Fruit fly (Drosophila melanogaster) whole organism, pupa: ENCODE results near the gene aralar1.

Source experiments
- CG10348 ChIP-seq: fragments of 200-800 bp; sonication (Bioruptor generic); IDR thresholded peaks from 2 replicates; pipeline ENCODE4 v1.3.6; 2022; ENCODE audit warnings: missing biosample characterization, missing genetic modification characterization
- CG12605 ChIP-seq: fragments of 200-800 bp; sonication (Bioruptor generic); IDR thresholded peaks from 2 replicates; pipeline ENCODE4 v1.3.6; 2022; ENCODE audit warnings: missing biosample characterization, missing genetic modification characterization
- CG13204 ChIP-seq: fragments of 200-800 bp; sonication (Bioruptor generic); optimal IDR thresholded peaks from 2 replicates; lab custom pipeline; 2018; ENCODE audit warnings: missing biosample characterization, mild to moderate bottlenecking, missing genetic modification characterization, moderate library complexity
- CG14655 ChIP-seq: fragments of 200-800 bp; sonication (Bioruptor generic); optimal IDR thresholded peaks from 3 replicates; lab custom pipeline; 2017; ENCODE audit warnings: mild to moderate bottlenecking, missing biosample characterization, missing genetic modification reagents, missing genetic modification characterization
- CG15710 ChIP-seq: fragments of 200-800 bp; sonication (Bioruptor generic); optimal IDR thresholded peaks from 2 replicates; lab custom pipeline; 2018; ENCODE audit warnings: missing biosample characterization, mild to moderate bottlenecking, missing genetic modification characterization, moderate library complexity
- CG17806 ChIP-seq: fragments of 200-800 bp; sonication (Bioruptor generic); optimal IDR thresholded peaks from 2 replicates; lab custom pipeline; 2018; ENCODE audit warnings: missing biosample characterization, mild to moderate bottlenecking, missing genetic modification characterization, moderate library complexity
- CG32121 ChIP-seq: fragments of 200-800 bp; sonication (Bioruptor generic); IDR thresholded peaks from 2 replicates; pipeline ENCODE4 v1.3.6; 2022; ENCODE audit warnings: missing biosample characterization, missing genetic modification characterization
- CG34367 ChIP-seq: fragments of 200-800 bp; sonication (Bioruptor generic); optimal IDR thresholded peaks from 2 replicates; lab custom pipeline; 2018; ENCODE audit warnings: missing biosample characterization, mild to moderate bottlenecking, missing genetic modification characterization
- CG4496 ChIP-seq: fragments of 200-800 bp; sonication (Bioruptor generic); IDR thresholded peaks from 3 replicates; pipeline ENCODE4 v1.3.6; 2022; ENCODE audit warnings: missing biosample characterization, missing genetic modification characterization
- CG8159 ChIP-seq: fragments of 200-800 bp; sonication (Bioruptor generic); optimal IDR thresholded peaks from 3 replicates; lab custom pipeline; 2018; ENCODE audit warnings: missing biosample characterization, mild to moderate bottlenecking, missing genetic modification characterization, moderate library complexity
- CG8301 ChIP-seq: fragments of 200-800 bp; sonication (Bioruptor generic); optimal IDR thresholded peaks from 2 replicates; lab custom pipeline; 2018; ENCODE audit warnings: missing biosample characterization, mild to moderate bottlenecking, missing genetic modification characterization
- CG9948 ChIP-seq: fragments of 200-800 bp; sonication (Bioruptor generic); optimal IDR thresholded peaks from 2 replicates; lab custom pipeline; 2018; ENCODE audit warnings: missing biosample characterization, mild to moderate bottlenecking, missing genetic modification characterization, moderate library complexity
- D1 ChIP-seq: fragments of 200-800 bp; sonication (Bioruptor generic); optimal IDR thresholded peaks from 2 replicates; lab custom pipeline; 2018; ENCODE audit warnings: missing biosample characterization, mild to moderate bottlenecking, missing genetic modification characterization, moderate library complexity
- EcR ChIP-seq: fragments of 200-800 bp; sonication (Bioruptor generic); optimal IDR thresholded peaks from 3 replicates; lab custom pipeline; 2019; ENCODE audit warnings: missing biosample characterization, missing genetic modification characterization, mild to moderate bottlenecking, moderate library complexity, missing genetic modification reagents
- Ets98B ChIP-seq: fragments of 200-800 bp; sonication (Bioruptor generic); IDR thresholded peaks from 2 replicates; pipeline ENCODE4 v1.3.6; 2022; ENCODE audit warnings: missing biosample characterization, missing genetic modification characterization
- Pif1A ChIP-seq: fragments of 200-800 bp; sonication (Bioruptor generic); optimal IDR thresholded peaks from 3 replicates; lab custom pipeline; 2016; ENCODE audit warnings: missing biosample characterization, missing genetic modification characterization
- Pif1B ChIP-seq: fragments of 200-800 bp; sonication (Bioruptor generic); optimal IDR thresholded peaks from 3 replicates; lab custom pipeline; 2016; ENCODE audit warnings: missing biosample characterization, missing genetic modification characterization
- Snoo ChIP-seq: fragments of 200-800 bp; sonication (Bioruptor generic); optimal IDR thresholded peaks from 3 replicates; lab custom pipeline; 2017; ENCODE audit warnings: missing biosample characterization, mild to moderate bottlenecking, missing genetic modification characterization, inconsistent platforms
- fd96Ca ChIP-seq: fragments of 200-800 bp; sonication (Bioruptor generic); IDR thresholded peaks from 3 replicates; pipeline ENCODE4 v1.3.6; 2022; ENCODE audit warnings: missing biosample characterization, missing genetic modification characterization
- gl ChIP-seq: fragments of 200-800 bp; sonication (Bioruptor generic); optimal IDR thresholded peaks from 2 replicates; lab custom pipeline; 2018; ENCODE audit warnings: missing biosample characterization, mild to moderate bottlenecking, missing genetic modification characterization
- rn ChIP-seq: fragments of 200-800 bp; sonication (Bioruptor generic); IDR thresholded peaks from 2 replicates; pipeline ENCODE4 v1.3.6; 2022; ENCODE audit warnings: missing biosample characterization, missing genetic modification characterization

The aralar1 gene

DNA sequence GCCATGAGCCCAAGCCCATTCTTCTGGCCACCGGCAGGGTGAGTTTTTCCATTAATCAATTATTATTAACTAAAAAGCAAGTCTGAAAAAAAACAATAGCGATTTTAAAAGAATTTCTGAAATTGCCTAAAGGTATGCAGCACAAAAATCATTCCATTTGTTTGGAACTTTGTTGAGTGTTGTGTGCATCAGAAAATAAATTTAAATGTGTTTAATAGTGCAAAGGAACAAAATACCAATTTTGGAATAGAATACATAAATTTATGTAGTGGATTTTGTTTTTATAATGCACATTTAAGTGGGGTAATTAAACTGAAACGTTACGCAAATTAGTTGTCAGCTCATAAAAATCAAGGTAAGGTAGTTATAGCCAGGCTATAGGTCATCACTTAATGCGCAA, 8.6 kb upstream of the aralar1 start:
- TF ChIP-seq CG34367 (tag; lab: Kevin White, UChicago) (no peak), CG10348 (GFP tag; lab: Robert Waterston, UW) (no peak), Ets98B (GFP tag; lab: Robert Waterston, UW) (no peak), fd96Ca (GFP tag; lab: Robert Waterston, UW) (no peak), CG32121 (GFP tag; lab: Robert Waterston, UW) (no peak), CG4496 (GFP tag; lab: Robert Waterston, UW) (no peak), CG8159 (no peak), CG17806 (tag; lab: Kevin White, UChicago) (no peak), EcR (no peak), CG15710 (tag; lab: Kevin White, UChicago) (no peak)
- TF ChIP-seq, all 21 proteins: peak for 0

DNA sequence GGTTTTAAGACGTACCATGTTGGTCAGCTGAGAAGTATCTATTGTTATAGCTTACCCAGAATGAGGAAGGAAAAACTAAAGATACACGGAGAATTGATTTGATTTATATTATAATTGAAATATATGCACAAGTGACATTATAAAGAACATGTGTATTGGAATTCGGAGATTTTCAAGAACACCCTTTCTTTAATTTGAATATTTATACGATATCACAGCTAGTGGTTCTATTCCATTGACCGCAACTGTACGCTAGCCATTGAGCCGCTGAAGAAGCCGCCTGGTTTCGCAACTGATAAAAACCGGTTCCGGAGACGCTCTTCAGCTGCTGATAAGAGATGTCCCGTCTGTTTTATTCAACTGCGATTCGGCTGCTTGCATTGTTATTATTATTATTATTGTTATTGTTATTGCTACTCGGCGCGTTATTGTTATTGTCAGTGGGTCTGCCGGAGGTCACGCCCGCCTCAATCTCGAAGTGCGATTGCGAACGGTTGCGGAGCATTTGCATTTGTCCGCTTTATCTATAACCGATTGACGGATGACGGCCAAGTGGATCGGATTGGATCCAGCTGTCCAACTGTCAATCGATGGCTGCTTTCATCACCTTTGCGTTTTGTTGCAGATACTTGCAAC, 6.1 kb upstream of the aralar1 start:
- TF ChIP-seq CG9948 (tag; lab: Kevin White, UChicago) (peak; percentile 55), gl (tag; lab: Kevin White, UChicago) (no peak), CG15710 (tag; lab: Kevin White, UChicago) (peak; percentile 67), CG34367 (tag; lab: Kevin White, UChicago) (peak; percentile 58), fd96Ca (GFP tag; lab: Robert Waterston, UW) (no peak), Snoo (tag; lab: Kevin White, UChicago) (peak; percentile 36), CG17806 (tag; lab: Kevin White, UChicago) (peak; percentile 58), CG14655 (GFP tag; lab: Kevin White, UChicago) (no peak), D1 (tag; lab: Kevin White, UChicago) (no peak), CG4496 (GFP tag; lab: Robert Waterston, UW) (peak; percentile 41; the same call in 2 of the 3 replicates), CG8301 (tag; lab: Kevin White, UChicago) (peak; percentile 63), Ets98B (GFP tag; lab: Robert Waterston, UW) (peak; percentile 56; the same call in 1 of the 2 replicates), EcR (peak; percentile 58), rn (GFP tag; lab: Robert Waterston, UW) (no peak), Pif1A (no peak), CG12605 (GFP tag; lab: Robert Waterston, UW) (peak; percentile 65), CG32121 (GFP tag; lab: Robert Waterston, UW) (peak; percentile 63), CG8159 (peak; percentile 66), Pif1B (GFP tag; lab: Kevin White, UChicago) (peak; percentile 48), CG10348 (GFP tag; lab: Robert Waterston, UW) (no peak), CG13204 (peak; percentile 59)

DNA sequence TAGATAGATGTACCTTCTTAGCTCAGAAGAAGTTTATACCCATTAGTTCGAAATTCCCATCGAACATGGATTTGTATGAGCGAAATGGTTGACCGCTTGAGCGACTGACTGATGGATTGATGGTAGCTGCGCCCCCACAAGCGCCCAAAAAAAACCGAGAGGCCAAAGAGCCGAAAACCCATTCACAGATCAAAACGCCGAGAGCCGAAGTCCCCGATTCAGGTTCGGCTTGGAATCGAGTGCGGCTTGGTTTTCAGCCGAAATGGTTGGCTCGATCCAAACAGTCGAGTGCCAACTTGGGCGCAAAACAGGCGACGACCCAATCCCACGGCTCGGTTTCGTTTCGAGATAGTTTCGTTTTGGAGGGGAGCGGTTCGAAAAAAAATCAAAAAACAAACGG, 4.5 kb upstream of the aralar1 start:
- TF ChIP-seq Snoo (tag; lab: Kevin White, UChicago), result no peak
- TF ChIP-seq CG32121 (GFP tag; lab: Robert Waterston, UW), result 0 out of 2 replicates have a peak, but pooled peaks have one; percentile 41
- TF ChIP-seq Pif1B (GFP tag; lab: Kevin White, UChicago), result no peak
- 0 out of 3 replicates have a peak, but pooled peaks have one; percentile 13 for TF ChIP-seq CG4496 (GFP tag; lab: Robert Waterston, UW)
- TF ChIP-seq gl (tag; lab: Kevin White, UChicago), result no peak
- TF ChIP-seq, all 21 proteins: peak for 2

DNA sequence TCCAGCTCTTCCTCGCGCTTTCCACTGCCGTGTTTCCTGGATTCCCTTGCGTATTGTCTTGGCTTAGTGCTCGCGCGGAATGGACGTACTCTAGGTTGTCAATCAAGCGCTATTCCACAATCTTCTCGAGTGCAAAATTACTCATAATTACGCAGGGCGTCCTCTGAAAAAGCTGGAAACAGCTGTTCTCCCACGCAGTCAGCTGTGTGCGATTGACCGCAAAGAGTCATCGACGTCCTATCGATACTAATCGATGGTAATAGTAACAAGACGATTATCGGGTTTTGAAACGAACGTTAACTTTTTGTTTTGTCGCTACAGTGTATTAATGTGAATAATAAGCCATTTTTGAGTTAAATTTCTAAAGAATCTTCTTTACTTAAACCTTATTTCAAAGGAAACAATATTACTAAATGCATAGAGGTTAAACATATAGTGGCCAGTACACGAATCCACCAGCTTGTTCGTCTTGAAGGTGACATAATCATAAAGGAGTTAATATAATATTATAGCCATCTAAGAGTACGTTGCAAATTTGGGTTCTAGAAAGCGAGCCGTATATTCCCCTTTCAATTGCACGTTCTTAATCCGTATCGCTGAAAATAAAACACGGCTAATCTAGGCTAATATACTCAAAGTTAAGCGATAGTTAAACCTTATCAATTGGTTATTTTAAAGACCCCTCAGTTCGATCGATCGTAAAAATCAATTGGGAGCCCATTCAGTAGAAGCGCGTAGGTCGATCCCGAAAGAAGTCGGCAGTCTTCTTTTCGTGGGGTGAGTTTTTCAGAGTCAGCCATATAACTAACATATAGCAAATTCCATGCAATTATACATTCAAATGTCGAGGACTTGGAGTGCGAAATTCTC, 3.6 kb upstream of the aralar1 start, which contains the start of the genes CG2224 and CDase:
Gene CG2224 (minus strand): TSS at position 235 of the 870 bp plus-strand sequence.
Gene CDase (plus strand): TSS at position 456 of the 870 bp plus-strand sequence.
- TF ChIP-seq Snoo (tag; lab: Kevin White, UChicago), result no peak
- TF ChIP-seq, all 21 proteins: peak for 0

DNA sequence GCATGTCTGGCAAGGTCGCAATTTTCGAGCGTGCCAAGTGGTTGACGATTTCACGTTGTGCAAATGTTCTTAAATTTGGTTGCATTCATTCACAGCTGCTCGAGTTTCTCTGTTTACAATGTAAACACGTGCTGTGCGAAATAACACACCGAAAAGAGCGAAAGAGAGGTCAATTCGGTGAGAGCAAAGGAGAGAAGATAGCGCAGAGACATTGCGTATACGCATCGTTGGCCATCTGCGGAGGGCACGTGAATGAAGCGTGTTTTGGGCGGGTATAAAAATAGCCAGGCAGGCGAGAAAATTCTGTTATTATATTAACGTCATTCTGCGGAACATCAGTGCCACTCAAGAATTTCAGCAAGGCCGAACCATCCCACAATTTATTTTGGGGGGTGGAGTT, 1.2 kb downstream of the aralar1 start:
- TF ChIP-seq gl (tag; lab: Kevin White, UChicago) (no peak), CG14655 (GFP tag; lab: Kevin White, UChicago) (no peak), CG8159 (no peak), CG8301 (tag; lab: Kevin White, UChicago) (no peak), EcR (no peak)
- TF ChIP-seq, all 21 proteins: peak for 0

DNA sequence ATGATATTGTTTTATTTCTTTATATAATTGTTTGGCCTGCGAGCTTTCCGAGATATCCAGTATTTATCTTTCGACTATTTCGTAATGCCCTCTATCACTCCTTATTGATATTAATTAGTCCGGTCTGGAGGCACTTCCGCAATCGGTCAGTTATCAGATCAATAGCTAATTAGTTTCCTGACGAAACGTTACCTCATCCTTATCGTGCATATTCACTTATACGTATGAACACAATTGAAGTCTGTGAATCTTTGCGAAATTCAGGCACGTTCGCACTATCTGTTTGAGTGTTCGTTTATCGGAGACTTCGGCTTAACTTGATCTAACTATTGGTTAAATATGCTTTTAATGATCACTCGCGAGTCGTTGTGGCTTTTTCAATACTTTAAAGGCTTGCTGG, 2.4 kb downstream of the aralar1 start:
- TF ChIP-seq CG8301 (tag; lab: Kevin White, UChicago) (no peak), CG14655 (GFP tag; lab: Kevin White, UChicago) (no peak), gl (tag; lab: Kevin White, UChicago) (no peak), Pif1A (no peak)
